Fruit fly (Drosophila melanogaster) whole organism, embryonic: ENCODE results near the gene Nep4.

Experiments
- Atf-2 ChIP-seq: fragments of 200-800 bp; sonication (Bioruptor generic); optimal IDR thresholded peaks from 2 replicates; lab custom pipeline; 2016; ENCODE audit warnings: missing biosample characterization, missing genetic modification characterization
- Blimp-1 ChIP-seq: fragments of 200-800 bp; sonication (Bioruptor generic); optimal IDR thresholded peaks from 3 replicates; lab custom pipeline; 2018; ENCODE audit warnings: missing biosample characterization, missing genetic modification characterization, mild to moderate bottlenecking, moderate library complexity, missing genetic modification reagents
- CG10209 ChIP-seq: fragments of 200-800 bp; sonication (Bioruptor generic); optimal IDR thresholded peaks from 3 replicates; lab custom pipeline; 2017; ENCODE audit warnings: missing biosample characterization, mild to moderate bottlenecking, missing genetic modification characterization, missing genetic modification reagents
- CG10431 ChIP-seq: fragments of 200-800 bp; sonication (Bioruptor generic); optimal IDR thresholded peaks from 3 replicates; lab custom pipeline; 2018; ENCODE audit warnings: missing biosample characterization, mild to moderate bottlenecking, missing genetic modification characterization
- CG12391 ChIP-seq: fragments of 200-800 bp; sonication (Bioruptor generic); optimal IDR thresholded peaks from 3 replicates; lab custom pipeline; 2018; ENCODE audit warnings: missing biosample characterization, mild to moderate bottlenecking, missing genetic modification characterization, moderate library complexity
- CG13894 ChIP-seq: fragments of 200-800 bp; sonication (Bioruptor generic); optimal IDR thresholded peaks from 3 replicates; lab custom pipeline; 2018; ENCODE audit warnings: missing biosample characterization, mild to moderate bottlenecking, missing genetic modification characterization, moderate library complexity
- CG15073 ChIP-seq: fragments of 200-800 bp; sonication (Bioruptor generic); optimal IDR thresholded peaks from 2 replicates; lab custom pipeline; 2016; ENCODE audit warnings: missing biosample characterization, missing genetic modification characterization
- CG1529 ChIP-seq: fragments of 200-800 bp; sonication (Bioruptor generic); optimal IDR thresholded peaks from 3 replicates; lab custom pipeline; 2018; ENCODE audit warnings: missing biosample characterization, missing genetic modification characterization
- CG1602 ChIP-seq: fragments of 200-800 bp; sonication (Bioruptor generic); optimal IDR thresholded peaks from 3 replicates; lab custom pipeline; 2016; ENCODE audit warnings: missing biosample characterization, missing genetic modification characterization
- CG17612 ChIP-seq: fragments of 200-800 bp; sonication (Bioruptor generic); IDR thresholded peaks from 2 replicates; pipeline ENCODE4 v1.3.6; 2022; ENCODE audit warnings: missing biosample characterization, missing genetic modification characterization
- CG1832 ChIP-seq: fragments of 200-800 bp; sonication (Bioruptor generic); optimal IDR thresholded peaks from 2 replicates; lab custom pipeline; 2017; ENCODE audit warnings: missing biosample characterization, mild to moderate bottlenecking, missing genetic modification characterization, inconsistent platforms
- CG18764 ChIP-seq: fragments of 200-800 bp; sonication (Bioruptor generic); optimal IDR thresholded peaks from 3 replicates; lab custom pipeline; 2016; ENCODE audit warnings: missing biosample characterization, missing genetic modification characterization
- CG2129 ChIP-seq: fragments of 200-800 bp; sonication (Bioruptor generic); IDR thresholded peaks from 2 replicates; pipeline ENCODE4 v1.3.6; 2022; ENCODE audit warnings: missing biosample characterization, missing genetic modification characterization; ENCODE audit not compliant: partially characterized antibody
- CG31224 ChIP-seq: fragments of 200-800 bp; sonication (Bioruptor generic); IDR thresholded peaks from 2 replicates; pipeline ENCODE4 v1.3.6; 2022; ENCODE audit warnings: missing biosample characterization, missing genetic modification characterization
- CG7963 ChIP-seq: fragments of 200-800 bp; sonication (Bioruptor generic); IDR thresholded peaks from 3 replicates; pipeline ENCODE4 v1.3.6; 2022; ENCODE audit warnings: missing biosample characterization, missing genetic modification characterization; ENCODE audit not compliant: partially characterized antibody
- Ets65A ChIP-seq: fragments of 200-800 bp; sonication (Bioruptor generic); peaks from one replicate; lab custom pipeline; 2016; ENCODE audit warnings: missing biosample characterization, missing genetic modification characterization
- Gug ChIP-seq: fragments of 200-800 bp; sonication (Bioruptor generic); IDR thresholded peaks from 4 replicates; pipeline ENCODE4 v1.3.6; 2022; ENCODE audit warnings: missing biosample characterization, missing genetic modification characterization
- HLH3B ChIP-seq: fragments of 200-800 bp; sonication (Bioruptor generic); IDR thresholded peaks from 2 replicates; pipeline ENCODE4 v1.3.6; 2022; ENCODE audit warnings: missing biosample characterization, missing genetic modification characterization
- HmgZ ChIP-seq: fragments of 200-800 bp; sonication (Bioruptor generic); optimal IDR thresholded peaks from 2 replicates; lab custom pipeline; 2018; ENCODE audit warnings: missing biosample characterization, mild to moderate bottlenecking, missing genetic modification characterization
- Kr ChIP-seq: fragments of 200-800 bp; sonication (Bioruptor generic); optimal IDR thresholded peaks from 2 replicates; lab custom pipeline; 2017; ENCODE audit warnings: missing biosample characterization, mild to moderate bottlenecking, missing genetic modification characterization
- Lpt ChIP-seq: fragments of >200 bp; optimal IDR thresholded peaks from 2 replicates; lab custom pipeline; 2018; ENCODE audit warnings: missing biosample characterization, missing genetic modification characterization
- Meics ChIP-seq: fragments of 200-800 bp; sonication (Bioruptor generic); optimal IDR thresholded peaks from 2 replicates; lab custom pipeline; 2017; ENCODE audit warnings: missing biosample characterization, mild to moderate bottlenecking, missing genetic modification characterization
- Mrtf ChIP-seq: fragments of 200-800 bp; sonication (Bioruptor generic); IDR thresholded peaks from 3 replicates; pipeline ENCODE4 v1.3.6; 2022; ENCODE audit warnings: missing biosample characterization, missing genetic modification characterization
- Myb ChIP-seq: fragments of 200-800 bp; sonication (Bioruptor generic); optimal IDR thresholded peaks from 2 replicates; lab custom pipeline; 2016; ENCODE audit warnings: missing biosample characterization, missing genetic modification characterization
- Oaz ChIP-seq: fragments of 200-800 bp; sonication (Bioruptor generic); IDR thresholded peaks from 2 replicates; pipeline ENCODE4 v1.3.6; 2022; ENCODE audit warnings: missing biosample characterization, missing genetic modification characterization
- PHDP ChIP-seq: fragments of 200-800 bp; sonication (Bioruptor generic); optimal IDR thresholded peaks from 3 replicates; lab custom pipeline; 2018; ENCODE audit warnings: missing biosample characterization, mild to moderate bottlenecking, missing genetic modification characterization, moderate library complexity
- Sin3A ChIP-seq: fragments of >200 bp; optimal IDR thresholded peaks from 2 replicates; lab custom pipeline; 2018
- Tbp ChIP-seq: fragments of >200 bp; optimal IDR thresholded peaks from 2 replicates; lab custom pipeline; 2018; ENCODE audit warnings: missing biosample characterization, missing genetic modification characterization
- abd-A ChIP-seq: fragments of 200-800 bp; sonication (Bioruptor generic); optimal IDR thresholded peaks from 3 replicates; lab custom pipeline; 2019; ENCODE audit warnings: missing biosample characterization, mild to moderate bottlenecking, missing genetic modification characterization, moderate library complexity
- ac ChIP-seq: fragments of 200-800 bp; sonication (Bioruptor generic); optimal IDR thresholded peaks from 3 replicates; lab custom pipeline; 2017; ENCODE audit warnings: missing biosample characterization, mild to moderate bottlenecking, missing genetic modification characterization
- al ChIP-seq: fragments of 200-800 bp; sonication (Bioruptor generic); IDR thresholded peaks from 2 replicates; pipeline ENCODE4 v1.3.6; 2022; ENCODE audit warnings: missing biosample characterization, missing genetic modification characterization
- ase ChIP-seq: fragments of 200-800 bp; sonication (Bioruptor generic); IDR thresholded peaks from 3 replicates; pipeline ENCODE4 v1.3.6; 2022; ENCODE audit warnings: missing biosample characterization, missing genetic modification characterization
- ato ChIP-seq: fragments of 200-800 bp; sonication (Bioruptor generic); IDR thresholded peaks from 2 replicates; pipeline ENCODE4 v1.3.6; 2022; ENCODE audit warnings: missing biosample characterization, missing genetic modification characterization; ENCODE audit not compliant: partially characterized antibody
- cg ChIP-seq: fragments of 200-800 bp; sonication (Bioruptor generic); optimal IDR thresholded peaks from 3 replicates; lab custom pipeline; 2019; ENCODE audit warnings: missing biosample characterization, mild to moderate bottlenecking, missing genetic modification characterization, moderate library complexity
- chm ChIP-seq: fragments of 200-800 bp; sonication (Bioruptor generic); IDR thresholded peaks from 2 replicates; pipeline ENCODE4 v1.3.6; 2022; ENCODE audit warnings: missing biosample characterization, missing genetic modification characterization
- cwo ChIP-seq: fragments of 200-800 bp; sonication (Bioruptor generic); optimal IDR thresholded peaks from 3 replicates; lab custom pipeline; 2017; ENCODE audit warnings: missing biosample characterization, missing genetic modification characterization, mild to moderate bottlenecking, moderate library complexity, missing genetic modification reagents
- dati ChIP-seq: fragments of 200-800 bp; sonication (Bioruptor generic); IDR thresholded peaks from 2 replicates; pipeline ENCODE4 v1.3.6; 2022; ENCODE audit warnings: missing biosample characterization, missing genetic modification characterization
- dm ChIP-seq: fragments of 200-800 bp; sonication (Bioruptor generic); optimal IDR thresholded peaks from 3 replicates; lab custom pipeline; 2016; ENCODE audit warnings: missing biosample characterization, missing genetic modification characterization
- exex ChIP-seq: fragments of 200-800 bp; sonication (Bioruptor generic); optimal IDR thresholded peaks from 4 replicates; lab custom pipeline; 2018; ENCODE audit warnings: missing biosample characterization, mild to moderate bottlenecking, missing genetic modification characterization, moderate library complexity
- eyg ChIP-seq: fragments of 200-800 bp; sonication (Bioruptor generic); optimal IDR thresholded peaks from 3 replicates; lab custom pipeline; 2016; ENCODE audit warnings: missing biosample characterization, missing genetic modification characterization
- gcm2 ChIP-seq: fragments of 200-800 bp; sonication (Bioruptor generic); optimal IDR thresholded peaks from 2 replicates; lab custom pipeline; 2016; ENCODE audit warnings: missing biosample characterization, missing genetic modification characterization
- inv ChIP-seq: fragments of 200-800 bp; sonication (Bioruptor generic); IDR thresholded peaks from 2 replicates; pipeline ENCODE4 v1.3.6; 2022; ENCODE audit warnings: missing biosample characterization, missing genetic modification characterization; ENCODE audit not compliant: partially characterized antibody
- klu ChIP-seq: fragments of 200-800 bp; sonication (Bioruptor generic); IDR thresholded peaks from 2 replicates; pipeline ENCODE4 v1.3.6; 2022; ENCODE audit warnings: missing biosample characterization, missing genetic modification characterization
- lmd ChIP-seq: fragments of 200-800 bp; sonication (Bioruptor generic); IDR thresholded peaks from 2 replicates; pipeline ENCODE4 v1.3.6; 2022; ENCODE audit warnings: missing biosample characterization, missing genetic modification characterization
- prd ChIP-seq, 3 experiments: fragments of >200 bp in 2 of 3; fragments of 200-800 bp in 1 of 3; sonication (Bioruptor generic) in 1 of 3; optimal IDR thresholded peaks in 2 of 3; IDR thresholded peaks in 1 of 3; 2 replicates in 2 of 3; 3 replicates in 1 of 3; pipeline versions ENCODE4 v1.3.6 to Lab custom; 2017 to 2022; ENCODE audit warnings: missing biosample characterization in 1 of 3, missing genetic modification characterization in 1 of 3
- row ChIP-seq: fragments of 200-800 bp; sonication (Bioruptor generic); IDR thresholded peaks from 3 replicates; pipeline ENCODE4 v1.3.6; 2022; ENCODE audit warnings: missing biosample characterization, missing genetic modification characterization
- sisA ChIP-seq: fragments of 200-800 bp; sonication (Bioruptor generic); IDR thresholded peaks from 2 replicates; pipeline ENCODE4 v1.3.6; 2022; ENCODE audit warnings: missing biosample characterization, missing genetic modification characterization
- slou ChIP-seq: fragments of 200-800 bp; sonication (Bioruptor generic); optimal IDR thresholded peaks from 3 replicates; lab custom pipeline; 2016; ENCODE audit warnings: missing biosample characterization, missing genetic modification characterization
- tup ChIP-seq: fragments of 200-800 bp; sonication (Bioruptor generic); optimal IDR thresholded peaks from 2 replicates; lab custom pipeline; 2016; ENCODE audit warnings: missing biosample characterization, mild to moderate bottlenecking, missing genetic modification characterization, moderate library complexity

The Nep4 gene

DNA sequence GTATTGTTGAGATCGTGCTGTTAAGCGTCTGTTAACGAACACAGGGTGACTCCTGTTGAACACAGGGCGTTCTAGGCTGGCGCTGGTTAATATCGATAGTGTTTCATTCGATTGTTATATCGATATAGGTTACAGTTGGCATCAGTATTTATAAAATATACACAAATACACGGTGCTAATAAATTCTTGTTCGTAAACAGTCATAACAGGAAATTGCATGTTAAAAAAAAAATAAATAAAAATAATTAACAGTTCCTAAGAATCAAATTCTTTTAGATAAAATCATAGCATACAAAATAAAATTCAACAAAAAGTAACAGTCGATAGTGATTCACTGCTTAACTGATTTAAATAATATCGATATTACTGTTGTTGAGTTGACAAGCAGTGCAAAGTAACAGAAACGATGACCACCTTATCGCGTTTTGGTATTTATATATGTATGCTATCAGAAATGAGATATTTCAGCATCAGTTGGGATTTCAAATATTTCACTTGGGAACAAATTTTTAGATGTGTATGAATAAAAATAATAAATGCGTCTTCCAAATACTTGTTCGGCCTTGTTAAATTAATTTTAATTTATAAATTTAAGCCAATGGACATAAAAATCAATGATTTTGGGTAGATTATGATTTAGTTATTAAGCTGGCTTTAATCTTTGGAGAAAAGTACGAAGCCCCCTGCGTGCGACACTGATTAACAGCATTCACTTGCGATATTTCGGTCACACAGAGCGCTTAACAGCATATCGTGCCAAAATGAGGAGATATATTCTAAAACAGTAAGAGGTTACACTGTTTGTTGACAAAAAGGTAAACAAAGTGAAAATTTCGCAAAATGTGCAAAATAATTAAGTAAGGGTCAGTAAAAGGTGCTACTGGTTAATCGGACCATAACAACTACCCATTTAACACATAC is 24.8 kb downstream of the Nep4 start, which contains the start of the genes Pi3K92E and Lrrk (continued):
- peak; percentile 24; the same call in 1 of the 2 replicates for TF ChIP-seq lmd (GFP tag; lab: Robert Waterston, UW)
- no peak for TF ChIP-seq tup (GFP tag; lab: Kevin White, UChicago)
- TF ChIP-seq HLH3B, result no peak
- no peak for TF ChIP-seq HmgZ (tag; lab: Kevin White, UChicago)
- TF ChIP-seq CG17612 (GFP tag; lab: Robert Waterston, UW), result no peak
- no peak for TF ChIP-seq exex (tag; lab: Kevin White, UChicago)
- no peak for TF ChIP-seq CG10209
- TF ChIP-seq CG10431, result no peak
- no peak for TF ChIP-seq CG15073 (GFP tag; lab: Kevin White, UChicago)
- TF ChIP-seq dati, result no peak
- no peak for TF ChIP-seq CG12391 (tag; lab: Kevin White, UChicago)
- no peak for TF ChIP-seq Blimp-1 (GFP tag; lab: Kevin White, UChicago)
- TF ChIP-seq chm (GFP tag; lab: Robert Waterston, UW), result no peak
- TF ChIP-seq dm (GFP tag; lab: Kevin White, UChicago), result no peak
- no peak; the same call in 2 of the 3 replicates for TF ChIP-seq Mrtf (GFP tag; lab: Robert Waterston, UW)
- TF ChIP-seq abd-A, result no peak
- no peak for TF ChIP-seq CG1602
- TF ChIP-seq Ets65A (GFP tag; lab: Kevin White, UChicago), result peak; percentile 93
- TF ChIP-seq CG2129 (GFP tag; lab: Robert Waterston, UW), result peak; percentile 67
- TF ChIP-seq Sin3A (lab: Kevin White, UChicago), result peak; percentile 35
- TF ChIP-seq sisA (GFP tag; lab: Robert Waterston, UW), result no peak
- TF ChIP-seq Lpt (GFP tag; lab: Kevin White, UChicago), result no peak
- no peak for TF ChIP-seq CG13894 (tag; lab: Kevin White, UChicago)
- TF ChIP-seq CG31224 (GFP tag; lab: Robert Waterston, UW), result no peak
- no peak for TF ChIP-seq cwo
- no peak for TF ChIP-seq al (GFP tag; lab: Robert Waterston, UW)
- no peak for TF ChIP-seq CG18764 (GFP tag; lab: Kevin White, UChicago)
- no peak for TF ChIP-seq prd (optimal IDR thresholded peaks at IDR 0.05; lab: Kevin White, UChicago)
- peak; percentile 35; the same call in 1 of the 3 replicates for TF ChIP-seq prd (GFP tag; IDR thresholded peaks at IDR 0.05; lab: Robert Waterston, UW)
- peak; percentile 39; the same call in 1 of the 4 replicates for TF ChIP-seq Gug (GFP tag; lab: Robert Waterston, UW)
- TF ChIP-seq Kr (GFP tag; lab: Kevin White, UChicago), result no peak
- TF ChIP-seq Meics, result no peak
- no peak for TF ChIP-seq ase (GFP tag; lab: Robert Waterston, UW)
- no peak for TF ChIP-seq Oaz (GFP tag; lab: Robert Waterston, UW)
- no peak for TF ChIP-seq Tbp (GFP tag; lab: Kevin White, UChicago)
- no peak for TF ChIP-seq cg (GFP tag; lab: Kevin White, UChicago)
- TF ChIP-seq ac (GFP tag; lab: Kevin White, UChicago), result no peak
- TF ChIP-seq ato (GFP tag; lab: Robert Waterston, UW), result peak; percentile 57; the same call in 1 of the 2 replicates
- TF ChIP-seq Atf-2 (GFP tag; lab: Kevin White, UChicago), result no peak
- no peak for TF ChIP-seq CG1529 (GFP tag; lab: Kevin White, UChicago)
- no peak for TF ChIP-seq slou (GFP tag; lab: Kevin White, UChicago)
- TF ChIP-seq gcm2 (GFP tag; lab: Kevin White, UChicago), result no peak
- TF ChIP-seq CG1832 (GFP tag; lab: Kevin White, UChicago), result no peak
- TF ChIP-seq PHDP (tag; lab: Kevin White, UChicago), result no peak
- peak; percentile 80 for TF ChIP-seq CG7963 (GFP tag; lab: Robert Waterston, UW)
- peak; percentile 83 for TF ChIP-seq inv (GFP tag; lab: Robert Waterston, UW)
- no peak for TF ChIP-seq klu
- peak; percentile 54; the same call in 2 of the 3 replicates for TF ChIP-seq row (GFP tag; lab: Robert Waterston, UW)
- TF ChIP-seq eyg (GFP tag; lab: Kevin White, UChicago), result no peak
- TF ChIP-seq Myb (GFP tag; lab: Kevin White, UChicago), result peak; percentile 94
